Worm (Caenorhabditis elegans): ENCODE results near the gene btb-14.

The btb-14 gene

ce11 chrII:12385815-12386214 is 2.6 kb downstream of the btb-14 start:
- 0 out of 2 replicates have a peak, but pooled peaks have one; percentile 35 for TF ChIP-seq egl-43 (GFP tag; IDR thresholded peaks at IDR 0.05)
- TF ChIP-seq set-16 (GFP tag; IDR thresholded peaks at IDR 0.05), result peak; percentile 82
- no peak for TF ChIP-seq lin-13 (GFP tag; optimal IDR thresholded peaks at IDR 0.05)
- peak; percentile 61 for TF ChIP-seq aha-1 (tag)

DNA sequence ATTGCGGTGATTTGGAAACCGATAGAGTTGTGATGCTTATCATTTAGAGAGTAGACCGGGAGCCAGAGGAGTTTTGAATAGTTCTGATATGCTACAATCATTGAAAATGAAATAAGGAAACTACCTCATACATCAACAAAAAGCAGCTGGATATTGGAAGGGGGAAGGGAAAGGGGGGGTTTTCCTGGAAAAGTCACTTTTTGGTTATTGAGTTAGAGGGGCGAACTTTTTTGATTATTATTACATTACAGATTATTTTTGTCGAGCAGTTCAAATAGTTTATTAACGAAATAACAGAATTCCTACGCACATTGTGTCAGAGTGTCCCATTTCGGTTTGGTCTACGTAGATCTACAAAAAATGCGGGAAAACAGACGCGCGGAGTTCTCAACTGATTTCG is 3.5 kb downstream of the btb-14 start, which contains the start of gene sre-42:
sre-42 (minus strand) TSS at position 101 of the 400 bp plus-strand sequence.
- TF ChIP-seq aha-1 (tag) (peak; percentile 18), ceh-20 (GFP tag; IDR thresholded peaks at IDR 0.05) (no peak)

DNA sequence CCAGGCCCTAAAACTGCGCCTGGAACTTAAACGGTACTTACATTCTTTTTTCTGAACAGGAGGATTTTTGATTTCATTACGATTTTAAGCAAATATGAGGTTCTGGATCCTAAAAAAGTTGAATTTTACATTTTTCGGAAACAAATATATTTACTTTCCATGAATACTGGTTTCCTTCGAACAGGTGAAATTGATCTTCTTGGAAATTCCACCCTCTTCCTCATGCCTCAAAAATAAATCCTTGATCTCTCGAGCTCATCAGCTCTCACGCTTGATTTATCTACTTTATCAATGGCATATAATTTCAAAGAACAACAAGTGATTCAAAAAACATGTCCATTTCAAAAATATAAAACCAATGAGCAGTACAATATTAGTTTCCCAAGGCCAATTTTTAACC is 4.2 kb downstream of the btb-14 start:
- no peak for TF ChIP-seq saeg-2 (GFP tag; IDR thresholded peaks at IDR 0.05)
- TF ChIP-seq lin-13 (GFP tag; optimal IDR thresholded peaks at IDR 0.05), result no peak
- TF ChIP-seq jun-1 (tag; optimal IDR thresholded peaks at IDR 0.05), result no peak
- TF ChIP-seq hlh-11 (tag; optimal IDR thresholded peaks at IDR 0.05), result no peak
- no peak for TF ChIP-seq ztf-11 (tag; optimal IDR thresholded peaks at IDR 0.05)
- no peak for TF ChIP-seq nhr-25 (tag; optimal IDR thresholded peaks at IDR 0.05; ENCODE audit: borderline replicate concordance, insufficient read depth)
- no peak for TF ChIP-seq lin-39 (tag; optimal IDR thresholded peaks at IDR 0.05)
- no peak for TF ChIP-seq mxl-3 (GFP tag; optimal IDR thresholded peaks at IDR 0.05)
- no peak for TF ChIP-seq unc-39 (tag; optimal IDR thresholded peaks at IDR 0.05)
- TF ChIP-seq mxl-2 (GFP tag; conservative IDR thresholded peaks at IDR 0.05), result no peak
- TF ChIP-seq ama-1 (optimal IDR thresholded peaks at IDR 0.05), result no peak
- TF ChIP-seq daf-8 (GFP tag; IDR thresholded peaks at IDR 0.05), result no peak
- TF ChIP-seq mdl-1 (tag; optimal IDR thresholded peaks at IDR 0.05), result no peak
- TF ChIP-seq ZK546.5 (tag; optimal IDR thresholded peaks at IDR 0.05), result no peak
- no peak for TF ChIP-seq nhr-111 (GFP tag; optimal IDR thresholded peaks at IDR 0.05)
- TF ChIP-seq daf-19 (GFP tag; conservative IDR thresholded peaks at IDR 0.05), result no peak

DNA sequence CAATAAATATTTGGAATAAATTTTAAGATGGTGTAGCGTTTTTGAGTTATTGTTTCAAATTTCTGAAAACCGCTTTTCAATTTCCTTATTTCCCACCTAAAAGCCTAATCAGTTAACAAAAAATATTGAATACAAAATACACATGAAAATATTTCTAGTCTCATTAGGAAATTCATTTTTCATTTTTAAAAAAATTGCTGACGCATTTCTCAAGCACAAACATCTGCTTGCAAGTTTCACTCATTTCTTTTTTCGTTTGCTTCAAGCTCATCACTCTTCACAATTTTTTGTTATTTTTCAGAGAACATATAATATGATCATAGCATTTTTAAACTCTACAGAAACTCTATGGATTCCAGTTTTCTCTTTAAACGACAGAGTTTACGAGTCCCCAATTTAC is 4.7 kb downstream of the btb-14 start, which contains the start of gene sre-41:
sre-41 (plus strand) TSS at position 301 of the 400 bp plus-strand sequence.
- no peak for TF ChIP-seq rbr-2 (tag; optimal IDR thresholded peaks at IDR 0.05)
- TF ChIP-seq F26F4.8 (GFP tag; conservative IDR thresholded peaks at IDR 0.05), result no peak
- no peak for TF ChIP-seq daf-16 (GFP tag; optimal IDR thresholded peaks at IDR 0.05)
- no peak for TF ChIP-seq daf-16 (tag; optimal IDR thresholded peaks at IDR 0.05)
- TF ChIP-seq ceh-28 (tag; optimal IDR thresholded peaks at IDR 0.05), result no peak
- no peak for TF ChIP-seq zip-2 (tag; optimal IDR thresholded peaks at IDR 0.05)
- no peak for TF ChIP-seq ZK337.2 (GFP tag; IDR thresholded peaks at IDR 0.05)
- TF ChIP-seq madf-5 (GFP tag; IDR thresholded peaks at IDR 0.05), result no peak
- no peak for TF ChIP-seq zag-1 (tag; optimal IDR thresholded peaks at IDR 0.05)
- TF ChIP-seq tra-1 (GFP tag; IDR thresholded peaks at IDR 0.05), result no peak
- no peak for TF ChIP-seq mxl-2 (GFP tag; conservative IDR thresholded peaks at IDR 0.05)
- no peak for TF ChIP-seq Y48G9A.11 (GFP tag; IDR thresholded peaks at IDR 0.05)
- no peak for TF ChIP-seq Y105C5A.15 (GFP tag; IDR thresholded peaks at IDR 0.05)

- no peak for TF ChIP-seq nhr-41 (GFP tag; IDR thresholded peaks at IDR 0.05)
- TF ChIP-seq snpc-1.2 (GFP tag; IDR thresholded peaks at IDR 0.05), result no peak
- no peak for TF ChIP-seq mes-2 (tag; optimal IDR thresholded peaks at IDR 0.05; ENCODE audit: poor library complexity, severe bottlenecking)
- TF ChIP-seq ceh-62 (tag; optimal IDR thresholded peaks at IDR 0.05), result no peak
- TF ChIP-seq mdl-1 (tag; optimal IDR thresholded peaks at IDR 0.05), result no peak
- TF ChIP-seq saeg-2 (GFP tag; IDR thresholded peaks at IDR 0.05), result no peak
- no peak for TF ChIP-seq lin-1 (GFP tag; IDR thresholded peaks at IDR 0.05)
- TF ChIP-seq ces-1 (GFP tag; optimal IDR thresholded peaks at IDR 0.05), result no peak
- no peak for TF ChIP-seq jun-1 (tag; optimal IDR thresholded peaks at IDR 0.05)
- TF ChIP-seq nhr-25 (tag; optimal IDR thresholded peaks at IDR 0.05; ENCODE audit: borderline replicate concordance, insufficient read depth), result no peak
- no peak for TF ChIP-seq Y48G9A.11 (GFP tag; IDR thresholded peaks at IDR 0.05)
- no peak for TF ChIP-seq F44E2.7 (GFP tag; IDR thresholded peaks at IDR 0.05)
- no peak for TF ChIP-seq nhr-42 (GFP tag; IDR thresholded peaks at IDR 0.05)
- TF ChIP-seq nhr-10 (tag; optimal IDR thresholded peaks at IDR 0.05), result no peak
- no peak for TF ChIP-seq ceh-44 (GFP tag; IDR thresholded peaks at IDR 0.05)
- no peak for TF ChIP-seq lim-7 (GFP tag; IDR thresholded peaks at IDR 0.05)
Observed at ce11 chrII:12389783-12390182, 6.5 kb downstream of the btb-14 start, which contains the start of gene Y57A10B.6. Gene Y57A10B.6, plus strand, starts transcription at chrII:12390083.

All from whole organism, L4 larva.